Worm (Caenorhabditis elegans) whole organism, young adult: Measurements from ENCODE around the gene F47B8.13.

Experiments used
- B0019.2 ChIP-seq: fragments of 200-800 bp; sonication (Bioruptor generic); conservative IDR thresholded peaks from 2 replicates; pipeline ENCODE4 v1.3.6; 2022; ENCODE audit warnings: missing genetic modification reagents, missing genetic modification characterization, missing compliant biosample characterization
- D2030.7 ChIP-seq: fragments of 200-800 bp; sonication (Bioruptor generic); IDR thresholded peaks from 2 replicates; pipeline ENCODE4 v1.3.6; 2022; ENCODE audit warnings: missing genetic modification reagents, missing genetic modification characterization, missing compliant biosample characterization
- F10E7.11 ChIP-seq: sonication (generic microtip); optimal IDR thresholded peaks from 2 replicates; lab custom pipeline; 2017; ENCODE audit warnings: mild to moderate bottlenecking, missing genetic modification characterization, moderate library complexity, missing compliant biosample characterization
- F33H1.4 ChIP-seq: fragments of 200-800 bp; sonication (Bioruptor generic); IDR thresholded peaks from 2 replicates; pipeline ENCODE4 v1.3.6; 2022; ENCODE audit warnings: missing genetic modification reagents, missing genetic modification characterization, missing compliant biosample characterization
- F39B2.1 ChIP-seq: fragments of 200-800 bp; sonication (Bioruptor generic); IDR thresholded peaks from 2 replicates; pipeline ENCODE4 v1.3.6; 2022; ENCODE audit warnings: missing genetic modification reagents, missing genetic modification characterization, missing compliant biosample characterization
- F52B5.7 ChIP-seq: sonication (generic microtip); optimal IDR thresholded peaks from 2 replicates; lab custom pipeline; 2016; ENCODE audit warnings: mild to moderate bottlenecking, missing genetic modification characterization, missing compliant biosample characterization
- T26A5.8 ChIP-seq: sonication (generic microtip); optimal IDR thresholded peaks from 2 replicates; lab custom pipeline; 2016; ENCODE audit warnings: missing genetic modification characterization, missing compliant biosample characterization
- Y79H2A.3 ChIP-seq: fragments of 200-800 bp; sonication (Bioruptor generic); conservative IDR thresholded peaks from 2 replicates; pipeline ENCODE4 v1.3.6; 2022; ENCODE audit warnings: missing genetic modification reagents, missing genetic modification characterization, missing compliant biosample characterization
- ZK185.1 ChIP-seq: sonication (generic microtip); optimal IDR thresholded peaks from 2 replicates; lab custom pipeline; 2016; ENCODE audit warnings: mild to moderate bottlenecking, missing genetic modification characterization, missing compliant biosample characterization; ENCODE audit not compliant: poor library complexity, severe bottlenecking
- aptf-2 ChIP-seq: fragments of 200-800 bp; sonication (Bioruptor generic); conservative IDR thresholded peaks from 2 replicates; pipeline ENCODE4 v1.3.6; 2022; ENCODE audit warnings: missing genetic modification reagents, missing genetic modification characterization, missing compliant biosample characterization
- aptf-3 ChIP-seq: fragments of 200-800 bp; sonication (Bioruptor generic); IDR thresholded peaks from 2 replicates; pipeline ENCODE4 v1.3.6; 2022; ENCODE audit warnings: missing genetic modification characterization, missing compliant biosample characterization
- athp-1 ChIP-seq: sonication (generic microtip); optimal IDR thresholded peaks from 2 replicates; lab custom pipeline; 2017; ENCODE audit warnings: mild to moderate bottlenecking, missing genetic modification characterization, missing compliant biosample characterization
- attf-5 ChIP-seq: fragments of 200-800 bp; sonication (Bioruptor generic); optimal IDR thresholded peaks from 2 replicates; lab custom pipeline; 2018; ENCODE audit warnings: mild to moderate bottlenecking, missing genetic modification characterization, missing compliant biosample characterization
- ccch-3 ChIP-seq: fragments of 200-800 bp; sonication (Bioruptor generic); optimal IDR thresholded peaks from 2 replicates; lab custom pipeline; 2018; ENCODE audit warnings: mild to moderate bottlenecking, missing genetic modification characterization, missing compliant biosample characterization
- cebp-1 ChIP-seq, 2 experiments: fragments of 200-800 bp in 1 of 2; sonication (Bioruptor generic) in 1 of 2; sonication (generic microtip) in 1 of 2; IDR thresholded peaks in 1 of 2; optimal IDR thresholded peaks in 1 of 2; 2 replicates each; pipeline versions ENCODE4 v1.3.6 to Lab custom; 2017 to 2022; ENCODE audit warnings: missing compliant biosample characterization in 2 of 2, missing genetic modification characterization in 2 of 2, mild to moderate bottlenecking in 1 of 2, missing genetic modification reagents in 1 of 2, moderate library complexity in 1 of 2
- ceh-27 ChIP-seq: fragments of 200-800 bp; sonication (Bioruptor generic); optimal IDR thresholded peaks from 2 replicates; lab custom pipeline; 2018; ENCODE audit warnings: mild to moderate bottlenecking, missing genetic modification characterization, moderate library complexity, missing compliant biosample characterization
- ceh-79 ChIP-seq: sonication (generic microtip); optimal IDR thresholded peaks from 2 replicates; lab custom pipeline; 2017; ENCODE audit warnings: mild to moderate bottlenecking, missing genetic modification characterization, missing compliant biosample characterization
- ceh-91 ChIP-seq: fragments of 200-800 bp; sonication (Bioruptor generic); IDR thresholded peaks from 2 replicates; pipeline ENCODE4 v1.3.6; 2022; ENCODE audit warnings: missing genetic modification reagents, missing genetic modification characterization, missing compliant biosample characterization
- dpl-1 ChIP-seq: fragments of 150-350 bp; optimal IDR thresholded peaks from 2 replicates; lab custom pipeline; 2014; ENCODE audit warnings: missing biosample characterization, missing genetic modification reagents, missing genetic modification characterization
- efl-1 ChIP-seq: fragments of 150-350 bp; optimal IDR thresholded peaks from 2 replicates; lab custom pipeline; 2014; ENCODE audit warnings: missing biosample characterization, missing genetic modification reagents, missing genetic modification characterization
- ekl-4 ChIP-seq: fragments of 200-800 bp; sonication (Bioruptor generic); IDR thresholded peaks from 2 replicates; pipeline ENCODE4 v1.3.6; 2022; ENCODE audit warnings: missing genetic modification reagents, missing genetic modification characterization, missing compliant biosample characterization
- fkh-3 ChIP-seq: sonication (generic microtip); optimal IDR thresholded peaks from 2 replicates; lab custom pipeline; 2016; ENCODE audit warnings: mild to moderate bottlenecking, missing genetic modification characterization, missing compliant biosample characterization
- him-1 ChIP-seq: sonication (generic microtip); optimal IDR thresholded peaks from 2 replicates; lab custom pipeline; 2016; ENCODE audit warnings: missing genotype, missing genetic modification reagents, missing genetic modification characterization, missing compliant biosample characterization
- hmg-1.2 ChIP-seq: fragments of 200-800 bp; sonication (Bioruptor generic); IDR thresholded peaks from 2 replicates; pipeline ENCODE4 v1.3.6; 2022; ENCODE audit warnings: missing genetic modification reagents, missing genetic modification characterization, missing compliant biosample characterization
- hrde-1 ChIP-seq: sonication (generic microtip); optimal IDR thresholded peaks from 2 replicates; lab custom pipeline; 2016; ENCODE audit warnings: missing genetic modification characterization, mild to moderate bottlenecking, missing compliant biosample characterization, moderate library complexity, missing genotype, missing genetic modification reagents, borderline replicate concordance
- lin-40 ChIP-seq: sonication (generic microtip); optimal IDR thresholded peaks from 2 replicates; lab custom pipeline; 2016; ENCODE audit warnings: missing genetic modification characterization, mild to moderate bottlenecking, missing compliant biosample characterization, missing genotype, missing genetic modification reagents
- lin-54 ChIP-seq: fragments of 200-800 bp; sonication (Bioruptor generic); optimal IDR thresholded peaks from 2 replicates; lab custom pipeline; 2018; ENCODE audit warnings: mild to moderate bottlenecking, missing genetic modification characterization, missing compliant biosample characterization
- lir-1 ChIP-seq: fragments of 200-800 bp; sonication (Bioruptor generic); conservative IDR thresholded peaks from 2 replicates; pipeline ENCODE4 v1.3.6; 2022; ENCODE audit warnings: missing genetic modification reagents, missing genetic modification characterization, missing compliant biosample characterization
- lsy-27 ChIP-seq: sonication (generic microtip); optimal IDR thresholded peaks from 2 replicates; lab custom pipeline; 2017; ENCODE audit warnings: missing genetic modification characterization, mild to moderate bottlenecking, missing compliant biosample characterization, antibody characterized with exemption, missing genotype, borderline replicate concordance; ENCODE audit not compliant: insufficient read depth
- madf-6 ChIP-seq: fragments of 200-800 bp; sonication (Bioruptor generic); IDR thresholded peaks from 2 replicates; pipeline ENCODE4 v1.3.6; 2022; ENCODE audit warnings: missing genetic modification reagents, missing genetic modification characterization, missing compliant biosample characterization
- mes-4 ChIP-seq: sonication (generic microtip); optimal IDR thresholded peaks from 2 replicates; lab custom pipeline; 2016; ENCODE audit warnings: missing genotype, missing genetic modification characterization, missing compliant biosample characterization
- mxl-1 ChIP-seq: sonication (generic microtip); optimal IDR thresholded peaks from 2 replicates; lab custom pipeline; 2016; ENCODE audit warnings: missing genetic modification characterization, missing compliant biosample characterization
- nfyb-1 ChIP-seq: fragments of 200-800 bp; sonication (Bioruptor generic); IDR thresholded peaks from 2 replicates; pipeline ENCODE4 v1.3.6; 2022; ENCODE audit warnings: missing genetic modification reagents, missing genetic modification characterization, missing compliant biosample characterization
- nhr-120 ChIP-seq: fragments of 200-800 bp; sonication (Bioruptor generic); IDR thresholded peaks from 2 replicates; pipeline ENCODE4 v1.3.6; 2022; ENCODE audit warnings: missing genetic modification characterization, missing compliant biosample characterization
- nhr-80 ChIP-seq: sonication (generic microtip); optimal IDR thresholded peaks from 2 replicates; lab custom pipeline; 2016; ENCODE audit warnings: missing genetic modification characterization, missing compliant biosample characterization
- pha-4 ChIP-seq: fragments of 150-350 bp; sonication (generic microtip); optimal IDR thresholded peaks from 2 replicates; lab custom pipeline; 2014; ENCODE audit warnings: missing biosample characterization, missing genetic modification reagents, missing genetic modification characterization
- rec-8 ChIP-seq, 2 experiments: sonication (generic microtip); optimal IDR thresholded peaks; 2 replicates each; lab custom pipeline; 2016; ENCODE audit warnings: mild to moderate bottlenecking in 2 of 2, missing genetic modification characterization in 2 of 2, missing genetic modification reagents in 2 of 2, missing genotype in 2 of 2, missing biosample characterization in 1 of 2, missing compliant biosample characterization in 1 of 2, moderate library complexity in 1 of 2
- repo-1 ChIP-seq: sonication (generic microtip); optimal IDR thresholded peaks from 2 replicates; lab custom pipeline; 2017; ENCODE audit warnings: mild to moderate bottlenecking, missing genetic modification characterization, missing compliant biosample characterization
- tbx-9 ChIP-seq: sonication (generic microtip); optimal IDR thresholded peaks from 2 replicates; lab custom pipeline; 2016; ENCODE audit warnings: borderline replicate concordance, missing genetic modification characterization, inconsistent platforms, missing compliant biosample characterization
- xnd-1 ChIP-seq: sonication (generic microtip); optimal IDR thresholded peaks from 2 replicates; lab custom pipeline; 2016; ENCODE audit warnings: missing genotype, missing genetic modification reagents, missing genetic modification characterization, missing compliant biosample characterization
- zim-3 ChIP-seq: sonication (generic microtip); optimal IDR thresholded peaks from 2 replicates; lab custom pipeline; 2017; ENCODE audit warnings: mild to moderate bottlenecking, missing genetic modification characterization, moderate library complexity, missing compliant biosample characterization
- ztf-25 ChIP-seq: fragments of 200-800 bp; sonication (Bioruptor generic); IDR thresholded peaks from 2 replicates; pipeline ENCODE4 v1.3.6; 2022; ENCODE audit warnings: missing genetic modification reagents, missing genetic modification characterization, missing compliant biosample characterization

F47B8.13 gene

DNA sequence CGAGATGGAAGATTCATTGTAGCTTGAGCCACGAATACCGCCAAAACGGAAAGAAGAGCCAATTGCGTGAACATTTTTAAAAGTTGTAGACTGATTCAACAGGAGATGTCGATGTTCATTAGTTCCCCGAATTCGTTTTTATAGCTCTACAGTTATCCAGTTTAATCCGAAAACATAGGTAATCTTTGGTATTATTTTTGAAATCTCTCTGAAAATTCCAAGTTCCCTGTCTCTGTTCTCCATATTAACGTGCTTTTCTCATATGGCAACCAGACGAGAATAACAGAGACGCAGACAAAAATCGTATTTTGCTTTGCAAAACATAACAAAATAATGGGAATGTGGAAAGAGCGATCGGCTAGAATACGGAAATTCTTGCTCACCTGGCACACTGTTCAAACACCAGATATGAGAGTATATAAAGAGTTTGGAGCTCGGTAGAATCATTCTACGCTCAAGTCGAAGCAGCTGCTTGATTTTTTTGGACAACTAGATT is 19.9 kb downstream of the F47B8.13 start, which contains the start of the genes spig-3 and F14D7.12:
Gene spig-3 (minus strand): TSS at position 101 of the 496 bp plus-strand sequence.
Gene F14D7.12 (plus strand): TSS at position 446 of the 496 bp plus-strand sequence.
- no peak for TF ChIP-seq mxl-1 (tag; lab: Kevin White, UChicago)
- no peak for TF ChIP-seq ccch-3
- TF ChIP-seq repo-1 (tag; lab: Kevin White, UChicago), result no peak
- no peak for TF ChIP-seq lsy-27 (tag; lab: Kevin White, UChicago)
- TF ChIP-seq Y79H2A.3 (GFP tag; lab: Robert Waterston, UW), result no peak
- no peak for TF ChIP-seq ekl-4 (GFP tag; lab: Robert Waterston, UW)
- TF ChIP-seq cebp-1 (GFP tag; IDR thresholded peaks at IDR 0.05; lab: Robert Waterston, UW), result no peak
- no peak for TF ChIP-seq cebp-1 (tag; optimal IDR thresholded peaks at IDR 0.05; lab: Kevin White, UChicago)
- no peak for TF ChIP-seq him-1 (tag; lab: Kevin White, UChicago)
- no peak for TF ChIP-seq ZK185.1
- no peak for TF ChIP-seq zim-3 (tag; lab: Kevin White, UChicago)
- no peak for TF ChIP-seq D2030.7 (GFP tag; lab: Robert Waterston, UW)
- no peak for TF ChIP-seq mes-4
- no peak for TF ChIP-seq fkh-3 (tag; lab: Kevin White, UChicago)

- TF ChIP-seq attf-5 (GFP tag; lab: Kevin White, UChicago), result no peak
Measured at ce11 chrV:14296499-14296898, 23.0 kb downstream of the F47B8.13 start, which contains the start of gene F14D7.3. F14D7.3 (plus strand) TSS chrV:14296799.

DNA sequence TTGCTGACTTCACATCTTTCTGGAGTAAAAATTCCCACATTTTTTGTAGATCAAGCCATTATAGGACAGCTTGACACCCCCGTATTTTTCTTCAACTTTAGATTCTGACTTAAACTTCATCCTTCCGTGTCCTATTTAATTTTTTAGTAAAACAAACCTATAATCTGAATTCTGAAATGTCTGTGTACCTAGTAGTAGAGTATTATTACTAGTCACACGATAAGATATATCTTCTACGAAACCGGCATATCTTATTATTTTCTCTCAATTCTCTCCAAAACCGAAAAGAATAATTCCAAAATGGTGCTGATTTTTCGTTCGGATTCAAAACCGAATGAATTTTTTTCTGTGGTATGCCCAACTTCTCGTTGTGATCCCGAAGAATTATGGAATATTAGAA is 25.1 kb downstream of the F47B8.13 start, which contains the start of gene F14D7.9:
Gene F14D7.9 (plus strand): TSS at position 301 of the 400 bp plus-strand sequence.
- TF ChIP-seq nhr-120 (GFP tag; lab: Robert Waterston, UW) (no peak), attf-5 (GFP tag; lab: Kevin White, UChicago) (no peak), T26A5.8 (tag; lab: Kevin White, UChicago) (no peak), ceh-91 (GFP tag; lab: Robert Waterston, UW) (no peak), B0019.2 (GFP tag; lab: Robert Waterston, UW) (no peak), ceh-79 (tag; lab: Kevin White, UChicago) (no peak), ceh-27 (GFP tag; lab: Kevin White, UChicago) (no peak), aptf-2 (GFP tag; lab: Robert Waterston, UW) (no peak), pha-4 (tag; lab: Kevin White, UChicago) (no peak), F39B2.1 (GFP tag; lab: Robert Waterston, UW) (no peak), rec-8 (tag; optimal IDR thresholded peaks at IDR 0.05; lab: Kevin White, UChicago) (no peak), lin-40 (no peak), ekl-4 (GFP tag; lab: Robert Waterston, UW) (no peak), nfyb-1 (GFP tag; lab: Robert Waterston, UW) (no peak), F33H1.4 (GFP tag; lab: Robert Waterston, UW) (no peak), hrde-1 (no peak), Y79H2A.3 (GFP tag; lab: Robert Waterston, UW) (no peak)
- TF ChIP-seq, all 124 proteins: peak for 0

ce11 chrV:14293667-14294194 is 25.8 kb downstream of the F47B8.13 start, which contains the start of gene F14D7.2:
F14D7.2 (minus strand) TSS chrV:14293717.
- TF ChIP-seq athp-1 (tag; lab: Kevin White, UChicago) (no peak), ceh-91 (GFP tag; lab: Robert Waterston, UW) (no peak), aptf-2 (GFP tag; lab: Robert Waterston, UW) (peak; percentile 99), tbx-9 (tag; lab: Kevin White, UChicago) (no peak), F10E7.11 (no peak), hmg-1.2 (peak; percentile 42; the same call in 1 of the 2 replicates), aptf-3 (GFP tag; lab: Robert Waterston, UW) (peak; percentile 98), dpl-1 (peak; percentile 1), nhr-80 (tag; lab: Kevin White, UChicago) (no peak), madf-6 (GFP tag; lab: Robert Waterston, UW) (peak; percentile 80), ccch-3 (no peak), efl-1 (GFP tag; lab: Kevin White, UChicago) (peak; percentile 71), F33H1.4 (GFP tag; lab: Robert Waterston, UW) (0 out of 2 replicates have a peak, but pooled peaks have one; percentile 15), lir-1 (GFP tag; lab: Robert Waterston, UW) (no peak), lin-54 (GFP tag; lab: Kevin White, UChicago) (no peak), ztf-25 (GFP tag; lab: Robert Waterston, UW) (no peak), xnd-1 (tag; lab: Kevin White, UChicago) (peak; percentile 50), F52B5.7 (tag; lab: Kevin White, UChicago) (no peak)
